Worm (Caenorhabditis elegans): ENCODE results near the gene ttr-23.

ce11 chrV:10555239-10555638, 34.4 kb downstream of the ttr-23 start, which contains the start of gene F32G8.3:
- TF ChIP-seq flt-1 (GFP tag; IDR thresholded peaks at IDR 0.05): no peak
- no peak for TF ChIP-seq ref-1 (GFP tag; conservative IDR thresholded peaks at IDR 0.05)
- no peak for TF ChIP-seq ztf-23 (GFP tag; IDR thresholded peaks at IDR 0.05)
- no peak for TF ChIP-seq cog-1 (tag; optimal IDR thresholded peaks at IDR 0.05)
- TF ChIP-seq ztf-29 (GFP tag; IDR thresholded peaks at IDR 0.05): no peak

Measured in whole organism, midembryonic.